Fruit fly (Drosophila melanogaster) whole organism: Measurements from ENCODE around the gene mtg.

Experiments used
- CG8478 ChIP-seq: fragments of >200 bp; optimal IDR thresholded peaks from 2 replicates; lab custom pipeline; 2018; ENCODE audit warnings: inconsistent platforms
- Dll ChIP-seq: fragments of >200 bp; optimal IDR thresholded peaks from 2 replicates; lab custom pipeline; 2017
- EcR ChIP-seq, 2 experiments: fragments of >200 bp; optimal IDR thresholded peaks; 2 replicates each; lab custom pipeline; 2017; ENCODE audit warnings: missing biosample characterization in 2 of 2, missing genetic modification characterization in 2 of 2, missing genetic modification reagents in 2 of 2
- pan ChIP-seq: fragments of >200 bp; optimal IDR thresholded peaks from 2 replicates; lab custom pipeline; 2017
- psq ChIP-seq: fragments of >200 bp; optimal IDR thresholded peaks from 2 replicates; lab custom pipeline; 2017
- usp ChIP-seq: fragments of >200 bp; optimal IDR thresholded peaks from 2 replicates; lab custom pipeline; 2017; ENCODE audit warnings: missing biosample characterization, missing genetic modification characterization, mixed read lengths

mtg gene

dm6 chr3R:8215528-8216189 lies 34.6 kb upstream of the mtg start:
- TF ChIP-seq Dll = no peak
- TF ChIP-seq usp (GFP tag; lab: Kevin White, UChicago) = no peak
- no peak for TF ChIP-seq CG8478 (lab: Kevin White, UChicago)

dm6 chr3R:8217727-8218126 lies 32.6 kb upstream of the mtg start, which contains the start of gene CG7800:
TSS of gene CG7800 (plus strand) at chr3R:8217957.
- no peak for TF ChIP-seq psq (lab: Kevin White, UChicago)
- no peak for TF ChIP-seq Dll
- TF ChIP-seq pan = no peak
- TF ChIP-seq CG8478 (lab: Kevin White, UChicago) = no peak
- no peak for TF ChIP-seq usp (GFP tag; lab: Kevin White, UChicago)
- no peak for TF ChIP-seq EcR (GFP tag; optimal IDR thresholded peaks at IDR 0.05; lab: Kevin White, UChicago)

DNA sequence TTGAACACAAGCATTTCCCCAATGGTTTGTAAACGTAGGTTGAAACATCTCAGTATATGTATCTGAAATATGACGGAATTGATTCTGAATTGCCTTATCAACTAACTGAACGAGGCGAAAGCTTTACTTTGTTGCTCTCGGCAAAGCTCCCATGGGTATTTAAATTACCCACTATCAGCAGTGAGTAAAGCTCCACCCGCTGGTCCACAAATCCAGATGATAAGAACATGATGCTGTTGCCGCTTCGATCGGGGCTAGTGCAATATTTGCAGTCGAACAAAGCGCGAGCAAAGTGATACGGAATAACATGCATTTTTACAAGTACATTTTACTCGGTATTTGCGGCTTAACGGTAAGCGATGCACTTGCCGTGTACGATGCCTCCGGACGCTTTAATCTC lies 30.4 kb upstream of the mtg start, which contains the start of gene CG18249:
CG18249 (plus strand) TSS at position 256 of the 400 bp plus-strand sequence.
- TF ChIP-seq EcR (GFP tag; optimal IDR thresholded peaks at IDR 0.05; lab: Kevin White, UChicago) (no peak), usp (GFP tag; lab: Kevin White, UChicago) (no peak), psq (lab: Kevin White, UChicago) (no peak), Dll (no peak), pan (no peak), CG8478 (lab: Kevin White, UChicago) (no peak)

dm6 chr3R:8223074-8223597 lies 27.2 kb upstream of the mtg start:
- TF ChIP-seq pan = no peak
- TF ChIP-seq Dll = no peak
- TF ChIP-seq psq (lab: Kevin White, UChicago) = no peak
- no peak for TF ChIP-seq CG8478 (lab: Kevin White, UChicago)
- TF ChIP-seq usp (GFP tag; lab: Kevin White, UChicago) = no peak
- no peak for TF ChIP-seq EcR (GFP tag; optimal IDR thresholded peaks at IDR 0.05; lab: Kevin White, UChicago)

DNA sequence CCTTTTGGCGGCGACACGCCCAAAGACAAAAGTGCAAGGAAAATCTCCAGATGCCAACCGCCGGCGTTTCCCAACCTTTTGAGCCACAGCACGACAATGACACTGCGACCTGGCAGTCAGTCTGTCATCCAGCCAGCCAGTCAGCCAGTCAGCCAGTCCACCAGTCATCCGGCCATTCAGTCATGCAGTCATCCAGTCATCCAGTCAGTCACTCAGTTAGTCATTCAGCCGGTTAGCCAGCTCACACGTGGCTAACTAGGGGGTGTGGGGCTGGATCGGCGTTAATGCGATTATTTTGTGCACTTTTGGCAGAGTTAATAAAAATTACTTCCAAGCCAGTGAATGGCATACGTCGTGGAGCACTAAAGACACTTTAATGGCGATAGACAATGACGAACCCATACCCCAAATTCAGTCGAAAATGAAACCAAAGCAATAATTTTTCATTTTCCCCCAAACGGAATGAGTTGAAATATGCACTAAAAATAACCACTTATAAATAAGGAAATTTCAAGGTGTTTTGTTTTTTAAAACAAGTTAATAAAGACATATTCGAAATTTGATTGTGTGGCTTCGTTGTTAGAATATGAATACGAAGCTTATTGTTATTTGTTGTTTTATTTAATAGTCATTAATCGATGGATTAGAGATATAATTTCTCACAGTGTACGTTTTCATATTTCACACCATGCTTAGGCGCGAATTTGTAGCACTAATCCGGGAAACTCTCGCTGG lies 25.4 kb upstream of the mtg start:
- TF ChIP-seq pan (no peak), Dll (no peak), CG8478 (lab: Kevin White, UChicago) (no peak), usp (GFP tag; lab: Kevin White, UChicago) (no peak), EcR (GFP tag; optimal IDR thresholded peaks at IDR 0.05; lab: Kevin White, UChicago) (no peak), psq (lab: Kevin White, UChicago) (no peak)

DNA sequence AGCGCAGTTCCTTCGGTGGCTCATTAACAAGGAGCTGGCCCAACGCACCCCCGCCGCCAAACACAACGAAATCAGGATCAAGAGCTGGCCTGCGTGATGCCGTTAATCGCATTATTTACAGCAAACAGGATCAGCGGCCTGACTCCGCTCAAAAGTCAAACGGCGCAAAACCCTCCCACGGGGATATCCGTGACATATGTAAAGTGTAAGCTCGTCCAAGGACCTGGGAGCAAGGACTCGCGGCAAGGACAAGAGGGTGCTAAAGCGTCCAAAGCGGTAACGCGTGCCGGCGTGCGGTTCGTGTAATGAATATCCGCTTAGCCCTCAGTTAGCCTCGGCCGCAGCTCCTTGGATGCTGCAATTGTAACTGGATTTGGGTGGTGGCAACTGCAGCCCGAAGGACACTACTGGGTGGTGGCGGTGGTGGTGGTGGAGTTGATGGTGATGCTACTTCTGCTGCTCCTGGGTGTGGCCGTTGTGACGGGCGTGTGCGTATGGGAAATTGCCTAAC lies 24.8 kb upstream of the mtg start:
- TF ChIP-seq usp (GFP tag; lab: Kevin White, UChicago) = no peak
- TF ChIP-seq CG8478 (lab: Kevin White, UChicago) = no peak
- TF ChIP-seq Dll = no peak
- no peak for TF ChIP-seq EcR (GFP tag; optimal IDR thresholded peaks at IDR 0.05; lab: Kevin White, UChicago)
- TF ChIP-seq pan = no peak
- no peak for TF ChIP-seq psq (lab: Kevin White, UChicago)

DNA sequence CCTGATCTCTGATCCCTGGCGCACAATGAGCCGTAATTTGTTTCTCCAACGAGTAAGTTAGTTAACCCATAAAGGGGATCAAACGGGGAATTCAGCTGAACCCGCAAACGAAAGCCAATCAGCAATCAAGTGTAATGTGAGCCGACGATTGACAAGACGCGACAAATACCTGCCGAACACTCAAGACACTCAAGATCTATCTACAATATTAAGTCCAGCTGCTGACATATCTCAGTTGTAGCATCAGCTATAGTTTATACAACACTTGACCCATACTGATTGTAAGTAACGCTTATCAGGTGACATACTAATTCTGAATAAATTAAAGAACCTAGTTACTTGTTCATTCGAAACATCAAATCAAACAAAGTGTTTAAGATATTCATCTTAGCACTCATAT lies 23.0 kb upstream of the mtg start:
- no peak for TF ChIP-seq usp (GFP tag; lab: Kevin White, UChicago)
- TF ChIP-seq Dll = no peak
- no peak for TF ChIP-seq pan
- no peak for TF ChIP-seq CG8478 (lab: Kevin White, UChicago)
- no peak for TF ChIP-seq psq (lab: Kevin White, UChicago)
- TF ChIP-seq EcR (GFP tag; optimal IDR thresholded peaks at IDR 0.05; lab: Kevin White, UChicago) = no peak

dm6 chr3R:8233370-8233773 lies 16.9 kb upstream of the mtg start, which contains the start of gene PolI:
TSS of gene PolI (plus strand) at chr3R:8233507.
- TF ChIP-seq CG8478 (lab: Kevin White, UChicago) = no peak
- no peak for TF ChIP-seq pan
- no peak for TF ChIP-seq psq (lab: Kevin White, UChicago)
- no peak for TF ChIP-seq usp (GFP tag; lab: Kevin White, UChicago)
- TF ChIP-seq EcR (GFP tag; optimal IDR thresholded peaks at IDR 0.05; lab: Kevin White, UChicago) = no peak
- no peak for TF ChIP-seq Dll

- TF ChIP-seq pan (peak; percentile 51), psq (lab: Kevin White, UChicago) (no peak)
Observed at dm6 chr3R:8233864-8234263, 16.4 kb upstream of the mtg start.

- TF ChIP-seq usp (GFP tag; lab: Kevin White, UChicago) = no peak
- no peak for TF ChIP-seq psq (lab: Kevin White, UChicago)
- no peak for TF ChIP-seq pan
- TF ChIP-seq Dll = no peak
- TF ChIP-seq EcR (GFP tag; optimal IDR thresholded peaks at IDR 0.05; lab: Kevin White, UChicago) = no peak
- no peak for TF ChIP-seq CG8478 (lab: Kevin White, UChicago)
Observed at dm6 chr3R:8239472-8240301, 10.6 kb upstream of the mtg start.

DNA sequence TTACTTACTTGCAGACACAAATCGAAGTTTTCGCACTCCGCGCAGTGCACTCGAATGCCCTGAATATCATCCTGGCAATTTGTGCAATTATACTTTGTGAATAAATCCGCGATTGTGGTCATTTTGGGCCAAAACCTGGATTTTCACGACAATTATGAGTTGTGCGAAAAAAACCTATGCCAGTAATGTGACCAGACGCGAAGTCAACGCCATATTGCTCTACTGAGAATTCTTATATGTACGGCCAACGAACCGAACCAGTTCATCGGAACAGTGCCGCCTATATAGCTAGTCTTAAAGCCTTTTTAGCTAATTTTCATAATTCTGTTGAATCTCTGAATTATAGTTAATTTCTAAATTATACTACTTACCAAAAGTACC lies 10.0 kb upstream of the mtg start, which contains the start of gene Ada2b:
Ada2b (minus strand) TSS at position 214 of the 381 bp plus-strand sequence.
- no peak for TF ChIP-seq psq (lab: Kevin White, UChicago)
- TF ChIP-seq pan = no peak
- no peak for TF ChIP-seq usp (GFP tag; lab: Kevin White, UChicago)
- no peak for TF ChIP-seq Dll
- no peak for TF ChIP-seq CG8478 (lab: Kevin White, UChicago)
- TF ChIP-seq EcR (GFP tag; optimal IDR thresholded peaks at IDR 0.05; lab: Kevin White, UChicago) = no peak
